Worm (Caenorhabditis elegans) whole organism, L1 larva: ENCODE results near the gene ceh-58.

ENCODE experiments used
- C16A3.4 ChIP-seq: fragments of 150-350 bp; optimal IDR thresholded peaks from 2 replicates; lab custom pipeline; 2014; ENCODE audit warnings: missing biosample characterization, missing genetic modification characterization
- F16B12.6 ChIP-seq: fragments of 150-350 bp; optimal IDR thresholded peaks from 2 replicates; lab custom pipeline; 2014; ENCODE audit warnings: missing biosample characterization, missing genetic modification characterization
- blmp-1 ChIP-seq: fragments of 150-350 bp; optimal IDR thresholded peaks from 2 replicates; lab custom pipeline; 2014; ENCODE audit warnings: missing biosample characterization, missing genetic modification characterization
- ceh-8 ChIP-seq: fragments of 200-800 bp; sonication (Bioruptor generic); optimal IDR thresholded peaks from 2 replicates; lab custom pipeline; 2018; ENCODE audit warnings: mild to moderate bottlenecking, missing genetic modification characterization, moderate library complexity, missing compliant biosample characterization
- ceh-90 ChIP-seq: sonication (generic microtip); optimal IDR thresholded peaks from 2 replicates; lab custom pipeline; 2016; ENCODE audit warnings: missing genetic modification characterization, missing compliant biosample characterization
- ces-1 ChIP-seq: fragments of 150-350 bp; optimal IDR thresholded peaks from 2 replicates; lab custom pipeline; 2014; ENCODE audit warnings: missing biosample characterization, missing genetic modification reagents, missing genetic modification characterization
- dpl-1 ChIP-seq, 3 experiments: fragments of 150-350 bp in 2 of 3; sonication (generic microtip) in 1 of 3; optimal IDR thresholded peaks; 2 replicates each; lab custom pipeline; 2014 to 2017; ENCODE audit warnings: missing biosample characterization in 3 of 3, missing genetic modification characterization in 3 of 3, missing genetic modification reagents in 3 of 3
- dsc-1 ChIP-seq: sonication (generic microtip); optimal IDR thresholded peaks from 2 replicates; lab custom pipeline; 2016; ENCODE audit warnings: mild to moderate bottlenecking, missing genetic modification characterization, missing compliant biosample characterization
- efl-1 ChIP-seq, 4 experiments: fragments of 150-350 bp; optimal IDR thresholded peaks in 3 of 4; peaks in 1 of 4; 1 replicate in 1 of 4; 2 replicates in 3 of 4; lab custom pipeline; 2014; ENCODE audit warnings: missing biosample characterization in 2 of 4, missing genetic modification characterization in 2 of 4, missing genetic modification reagents in 2 of 4
- elt-2 ChIP-seq: sonication (generic microtip); optimal IDR thresholded peaks from 2 replicates; lab custom pipeline; 2016; ENCODE audit warnings: missing genetic modification characterization, mild to moderate bottlenecking, inconsistent platforms, missing compliant biosample characterization, missing genetic modification reagents
- elt-3 ChIP-seq, 6 experiments: fragments of 150-350 bp in 1 of 6; sonication (generic microtip); optimal IDR thresholded peaks; 2 replicates each; lab custom pipeline; 2017 to 2018; ENCODE audit warnings: missing biosample characterization in 6 of 6, missing genetic modification characterization in 6 of 6, inconsistent platforms in 1 of 6
- fkh-4 ChIP-seq: sonication (generic microtip); optimal IDR thresholded peaks from 2 replicates; lab custom pipeline; 2016; ENCODE audit warnings: missing compliant biosample characterization, missing genetic modification characterization, borderline replicate concordance
- fkh-8 ChIP-seq: sonication (generic microtip); optimal IDR thresholded peaks from 2 replicates; lab custom pipeline; 2016; ENCODE audit warnings: mild to moderate bottlenecking, missing genetic modification characterization, missing compliant biosample characterization
- fos-1 ChIP-seq: fragments of 150-350 bp; optimal IDR thresholded peaks from 2 replicates; lab custom pipeline; 2014; ENCODE audit warnings: missing biosample characterization, missing genetic modification characterization
- irx-1 ChIP-seq: sonication (generic microtip); optimal IDR thresholded peaks from 2 replicates; lab custom pipeline; 2016; ENCODE audit warnings: missing genetic modification characterization, missing compliant biosample characterization
- lin-13 ChIP-seq: fragments of 150-350 bp; optimal IDR thresholded peaks from 2 replicates; lab custom pipeline; 2014; ENCODE audit warnings: missing biosample characterization, missing genetic modification reagents, missing genetic modification characterization
- lin-14 ChIP-seq: fragments of 200-800 bp; sonication (Bioruptor generic); optimal IDR thresholded peaks from 2 replicates; lab custom pipeline; 2018; ENCODE audit warnings: mild to moderate bottlenecking, missing genetic modification characterization, moderate library complexity, missing compliant biosample characterization
- lin-35 ChIP-seq, 2 experiments: fragments of 150-350 bp; optimal IDR thresholded peaks; 2 replicates each; lab custom pipeline; 2014; ENCODE audit warnings: missing biosample characterization in 2 of 2, missing genetic modification characterization in 2 of 2, missing genetic modification reagents in 2 of 2
- lin-39 ChIP-seq: fragments of 150-350 bp; optimal IDR thresholded peaks from 2 replicates; lab custom pipeline; 2014; ENCODE audit warnings: missing biosample characterization, missing genetic modification reagents, missing genetic modification characterization
- lsy-2 ChIP-seq, 2 experiments: fragments of 150-350 bp; optimal IDR thresholded peaks; 2 replicates each; lab custom pipeline; 2014; ENCODE audit warnings: missing biosample characterization in 2 of 2, missing genetic modification characterization in 2 of 2
- mab-9 ChIP-seq: fragments of 200-800 bp; sonication (Bioruptor generic); IDR thresholded peaks from 2 replicates; pipeline ENCODE4 v1.3.6; 2022; ENCODE audit warnings: missing genetic modification reagents, missing genetic modification characterization, missing compliant biosample characterization
- mdl-1 ChIP-seq, 2 experiments: fragments of 150-350 bp; optimal IDR thresholded peaks; 2 replicates each; lab custom pipeline; 2014 to 2017; ENCODE audit warnings: missing biosample characterization in 2 of 2, missing genetic modification characterization in 2 of 2, inconsistent platforms in 1 of 2
- mef-2 ChIP-seq: fragments of 150-350 bp; optimal IDR thresholded peaks from 2 replicates; lab custom pipeline; 2014; ENCODE audit warnings: missing biosample characterization, missing genetic modification characterization
- nhr-11 ChIP-seq: fragments of 150-350 bp; optimal IDR thresholded peaks from 2 replicates; lab custom pipeline; 2014; ENCODE audit warnings: missing biosample characterization, missing genetic modification characterization
- nhr-19 ChIP-seq: fragments of 200-800 bp; sonication (Bioruptor generic); conservative IDR thresholded peaks from 2 replicates; pipeline ENCODE4 v1.3.6; 2022; ENCODE audit warnings: missing genetic modification characterization, missing compliant biosample characterization
- nhr-28 ChIP-seq: fragments of 150-350 bp; optimal IDR thresholded peaks from 2 replicates; lab custom pipeline; 2014; ENCODE audit warnings: missing biosample characterization, missing genetic modification characterization
- nhr-47 ChIP-seq: sonication (generic microtip); optimal IDR thresholded peaks from 2 replicates; lab custom pipeline; 2016; ENCODE audit warnings: mild to moderate bottlenecking, missing genetic modification characterization, moderate library complexity, missing compliant biosample characterization
- nhr-71 ChIP-seq: sonication (generic microtip); optimal IDR thresholded peaks from 2 replicates; lab custom pipeline; 2016; ENCODE audit warnings: mild to moderate bottlenecking, missing genetic modification characterization, moderate library complexity, missing compliant biosample characterization
- nhr-84 ChIP-seq: sonication (generic microtip); optimal IDR thresholded peaks from 2 replicates; lab custom pipeline; 2017; ENCODE audit warnings: missing biosample characterization, missing genetic modification characterization
- nhr-85 ChIP-seq: sonication (generic microtip); peaks from one replicate; lab custom pipeline; 2016; ENCODE audit warnings: missing genetic modification characterization, inconsistent platforms, missing compliant biosample characterization
- pag-3 ChIP-seq: sonication (generic microtip); optimal IDR thresholded peaks from 2 replicates; lab custom pipeline; 2017; ENCODE audit warnings: missing genetic modification characterization, mild to moderate bottlenecking, missing compliant biosample characterization, antibody characterized with exemption, borderline replicate concordance; ENCODE audit not compliant: insufficient read depth
- rnt-1 ChIP-seq: sonication (generic microtip); optimal IDR thresholded peaks from 2 replicates; lab custom pipeline; 2016; ENCODE audit warnings: mild to moderate bottlenecking, missing genetic modification characterization, moderate library complexity, missing compliant biosample characterization
- snu-23 ChIP-seq: sonication (generic microtip); optimal IDR thresholded peaks from 2 replicates; lab custom pipeline; 2016; ENCODE audit warnings: missing genetic modification characterization, missing compliant biosample characterization
- swsn-7 ChIP-seq: sonication (generic microtip); optimal IDR thresholded peaks from 2 replicates; lab custom pipeline; 2016; ENCODE audit warnings: missing genetic modification characterization, missing compliant biosample characterization
- tlp-1 ChIP-seq: fragments of 150-350 bp; optimal IDR thresholded peaks from 2 replicates; lab custom pipeline; 2014; ENCODE audit warnings: missing biosample characterization, missing genetic modification characterization
- unc-130 ChIP-seq: fragments of 150-350 bp; optimal IDR thresholded peaks from 2 replicates; lab custom pipeline; 2017; ENCODE audit warnings: missing biosample characterization, missing genetic modification characterization, inconsistent platforms
- xbp-1 ChIP-seq: sonication (generic microtip); optimal IDR thresholded peaks from 2 replicates; lab custom pipeline; 2016; ENCODE audit warnings: missing genetic modification characterization, missing compliant biosample characterization
- zip-4 ChIP-seq: fragments of 200-800 bp; sonication (Bioruptor generic); optimal IDR thresholded peaks from 2 replicates; lab custom pipeline; 2018; ENCODE audit warnings: mild to moderate bottlenecking, missing genetic modification characterization, moderate library complexity, missing compliant biosample characterization
- ztf-11 ChIP-seq, 2 experiments: sonication (generic microtip); optimal IDR thresholded peaks; 2 replicates each; lab custom pipeline; 2016 to 2017; ENCODE audit warnings: missing genetic modification characterization in 2 of 2, missing biosample characterization in 1 of 2, missing compliant biosample characterization in 1 of 2
- ztf-4 ChIP-seq: fragments of 150-350 bp; optimal IDR thresholded peaks from 2 replicates; lab custom pipeline; 2014; ENCODE audit warnings: missing biosample characterization, missing genetic modification characterization

ceh-58 gene

DNA sequence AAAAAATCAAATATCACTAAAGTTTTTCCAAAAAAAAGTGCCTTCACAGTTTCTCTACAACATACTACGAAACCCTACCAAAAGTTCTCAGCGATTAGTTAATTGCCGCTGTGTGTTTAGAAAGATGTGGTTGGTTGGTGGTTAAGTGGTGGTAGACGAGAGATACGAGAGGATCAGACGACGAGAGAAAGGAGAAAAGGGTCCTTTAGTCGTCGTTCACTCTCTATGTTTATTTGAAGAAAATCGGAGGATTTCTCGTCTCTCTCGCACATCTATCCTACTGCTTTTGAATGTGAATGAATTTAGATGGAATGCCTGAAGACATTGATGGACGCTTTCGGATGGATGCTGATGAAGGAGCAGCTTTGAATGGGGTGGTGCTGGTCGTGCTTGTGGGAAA lies 1.4 kb upstream of the ceh-58 start (continued):
- TF ChIP-seq irx-1 (tag; lab: Kevin White, UChicago) (no peak), nhr-28 (tag; lab: Kevin White, UChicago) (no peak), xbp-1 (tag; lab: Kevin White, UChicago) (no peak), dsc-1 (peak; percentile 11), ztf-11 (tag; optimal IDR thresholded peaks at IDR 0.05; lab: Kevin White, UChicago) (no peak), nhr-71 (tag; lab: Kevin White, UChicago) (peak; percentile 9), lin-39 (no peak), nhr-84 (tag; lab: Kevin White, UChicago) (no peak), elt-2 (tag; lab: Kevin White, UChicago) (no peak), lin-35 (GFP tag; optimal IDR thresholded peaks at IDR 0.05; lab: Kevin White, UChicago) (peak in 1 of 2 experiments; percentile 14)

DNA sequence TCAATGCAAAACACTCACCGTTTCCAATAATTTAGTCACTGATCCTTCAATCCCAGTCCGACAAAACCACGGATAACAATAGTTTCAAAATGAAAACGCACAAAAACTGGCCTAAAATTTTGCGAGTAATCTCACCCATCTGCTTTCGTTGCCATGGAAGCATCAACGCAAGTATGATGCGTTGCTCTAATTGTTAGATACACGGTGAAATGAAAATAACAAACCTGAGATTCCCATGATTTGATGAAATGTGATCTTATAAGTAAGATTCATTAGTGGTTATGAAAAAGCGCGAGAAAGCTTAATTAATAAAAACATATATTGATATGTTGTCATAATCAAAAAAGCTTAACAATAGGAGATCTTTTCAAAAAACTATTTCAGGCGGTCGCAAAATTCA lies 2.2 kb downstream of the ceh-58 start, which contains the start of gene ceh-57:
TSS of gene ceh-57 (minus strand) at position 95 of the 400 bp plus-strand sequence.
- TF ChIP-seq dsc-1, result peak; percentile 64
- peak; percentile 53 for TF ChIP-seq fkh-8 (tag; lab: Kevin White, UChicago)
- TF ChIP-seq nhr-47 (tag; lab: Kevin White, UChicago), result peak; percentile 5
- no peak for TF ChIP-seq irx-1 (tag; lab: Kevin White, UChicago)

DNA sequence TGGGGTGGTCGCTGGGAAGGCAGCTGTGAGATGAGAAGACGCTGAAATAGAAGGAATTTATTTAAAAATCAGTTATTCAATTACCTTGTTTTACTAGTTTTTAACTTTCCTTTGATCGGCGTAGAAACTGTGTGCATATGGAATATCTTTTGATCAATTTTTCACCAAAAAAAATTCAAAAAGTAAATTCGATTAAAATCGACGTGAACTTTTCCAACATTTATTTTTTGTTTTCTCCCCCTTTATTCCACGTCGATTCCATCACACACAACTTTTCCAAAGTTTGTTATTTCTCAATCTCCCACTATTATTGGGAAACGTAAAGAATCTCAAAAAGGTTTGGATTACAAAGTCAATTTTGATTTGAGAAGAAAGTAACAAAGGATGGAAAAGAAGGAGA lies 8.9 kb downstream of the ceh-58 start, which contains the start of gene C07E3.4:
TSS of gene C07E3.4 (plus strand) at position 301 of the 400 bp plus-strand sequence.
- no peak for TF ChIP-seq tlp-1 (tag; lab: Kevin White, UChicago)
- no peak for TF ChIP-seq unc-130 (tag; lab: Kevin White, UChicago)
- TF ChIP-seq mef-2 (tag; lab: Kevin White, UChicago), result no peak
- TF ChIP-seq lin-13 (GFP tag; lab: Kevin White, UChicago), result no peak
- no peak for TF ChIP-seq snu-23 (GFP tag; lab: Kevin White, UChicago)
- TF ChIP-seq lsy-2 (tag; optimal IDR thresholded peaks at IDR 0.05; lab: Kevin White, UChicago), result no peak
- TF ChIP-seq C16A3.4, result no peak
- no peak for TF ChIP-seq mdl-1 (tag; optimal IDR thresholded peaks at IDR 0.05; lab: Kevin White, UChicago)
- no peak for TF ChIP-seq elt-2 (tag; lab: Kevin White, UChicago)

DNA sequence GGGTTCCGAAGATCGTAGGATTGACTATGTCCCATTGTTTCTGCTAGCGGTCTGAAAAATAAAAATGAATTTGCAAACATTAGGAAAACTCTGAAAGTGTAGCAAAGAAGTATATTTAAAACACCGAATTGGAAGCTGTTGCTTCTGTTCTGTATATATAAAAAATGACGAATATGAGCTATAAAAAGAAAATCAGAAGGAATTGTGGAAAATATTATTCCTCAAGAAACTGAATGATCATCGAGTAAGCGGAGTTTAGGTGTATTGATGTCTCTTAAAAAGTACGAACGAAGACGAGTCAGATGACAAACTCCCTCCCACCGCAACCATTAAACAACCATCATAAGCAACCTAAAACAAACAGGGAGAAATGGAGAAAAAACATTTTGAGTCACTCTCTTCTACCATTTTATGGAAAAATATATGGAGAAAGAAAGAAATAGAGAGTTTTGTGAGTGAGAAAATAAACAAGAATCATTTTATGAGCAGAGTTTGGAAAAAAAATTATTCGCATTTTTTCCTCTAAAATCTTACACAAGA lies 11.9 kb downstream of the ceh-58 start, which contains the start of gene C07E3.3:
TSS of gene C07E3.3 (minus strand) at position 51 of the 540 bp plus-strand sequence.
- TF ChIP-seq fos-1 (tag; lab: Kevin White, UChicago) (no peak), efl-1 (optimal IDR thresholded peaks at IDR 0.05; lab: Kevin White, UChicago) (no peak), efl-1 (GFP tag; optimal IDR thresholded peaks at IDR 0.05 in 1 of 2; lab: Kevin White, UChicago) (peak in 1 of 2 experiments; percentile 92), ztf-4 (tag; lab: Kevin White, UChicago) (no peak), nhr-19 (no peak)

DNA sequence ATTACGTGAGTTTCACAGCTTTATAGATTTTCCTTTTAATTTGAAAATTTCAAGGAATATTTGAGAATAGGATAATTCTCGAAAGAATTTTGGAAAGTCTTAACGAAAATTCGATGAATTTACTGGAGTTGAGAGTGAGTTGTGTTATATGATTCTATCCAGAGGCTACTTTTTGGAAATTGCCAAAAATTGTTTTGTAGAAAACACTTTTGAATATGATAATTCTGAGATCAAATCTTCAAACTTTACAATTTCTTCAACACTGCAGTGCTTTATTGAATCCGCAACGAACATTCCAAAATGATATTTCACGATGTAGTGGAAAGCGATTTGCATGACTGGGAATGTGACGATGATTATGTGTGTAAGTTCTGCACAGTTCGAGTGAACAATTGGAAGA lies 17.4 kb downstream of the ceh-58 start, which contains the start of gene C07E3.8:
TSS of gene C07E3.8 (plus strand) at position 301 of the 400 bp plus-strand sequence.
- TF ChIP-seq fos-1 (tag; lab: Kevin White, UChicago) (no peak), nhr-85 (tag; lab: Kevin White, UChicago) (no peak)
- TF ChIP-seq, all 84 proteins: peak for 0

DNA sequence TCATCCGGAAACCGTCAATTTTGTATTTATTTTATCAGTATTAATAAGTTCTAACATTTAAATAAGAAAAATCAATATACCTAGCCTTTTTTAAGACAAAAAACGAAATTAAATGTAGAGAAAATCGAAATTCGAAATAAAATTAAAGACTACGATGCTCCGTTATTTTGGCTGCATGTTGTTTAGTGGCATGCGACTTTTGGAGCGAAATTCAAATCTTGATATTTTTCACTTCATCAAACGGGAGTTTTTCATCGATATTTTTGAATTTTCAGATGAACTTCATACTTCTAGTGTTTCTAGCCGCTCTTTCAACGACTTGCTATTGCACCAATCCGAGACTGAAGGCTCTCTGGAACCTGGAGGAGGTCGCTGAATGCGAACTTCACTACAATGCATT lies 18.9 kb downstream of the ceh-58 start, which contains the start of gene C07E3.9:
TSS of gene C07E3.9 (plus strand) at position 270 of the 400 bp plus-strand sequence.
- TF ChIP-seq swsn-7 (tag; lab: Kevin White, UChicago) (no peak), blmp-1 (tag; lab: Kevin White, UChicago) (peak; percentile 18), fkh-4 (tag; lab: Kevin White, UChicago) (no peak), pag-3 (tag; lab: Kevin White, UChicago) (no peak), ceh-90 (no peak), lin-14 (GFP tag; lab: Kevin White, UChicago) (no peak), nhr-11 (tag; lab: Kevin White, UChicago) (no peak), ceh-8 (GFP tag; lab: Kevin White, UChicago) (no peak), zip-4 (no peak), lsy-2 (tag; optimal IDR thresholded peaks at IDR 0.05; lab: Kevin White, UChicago) (peak; percentile 27 to 81), nhr-71 (tag; lab: Kevin White, UChicago) (peak; percentile 11), fkh-8 (tag; lab: Kevin White, UChicago) (no peak), rnt-1 (tag; lab: Kevin White, UChicago) (peak; percentile 39), C16A3.4 (peak; percentile 41), elt-3 (tag; optimal IDR thresholded peaks at IDR 0.05; lab: Kevin White, UChicago) (peak in 1 of 6 experiments; percentile 21), snu-23 (GFP tag; lab: Kevin White, UChicago) (peak; percentile 50), dpl-1 (GFP tag; optimal IDR thresholded peaks at IDR 0.05; lab: Kevin White, UChicago) (peak; percentile 90 to 96 (median 93)), mab-9 (peak; percentile 39; the same call in 1 of the 2 replicates), F16B12.6 (peak; percentile 33), ces-1 (GFP tag; lab: Kevin White, UChicago) (no peak)
